Worm (Caenorhabditis elegans): ENCODE measurements around the gene F41H10.12.

DNA sequence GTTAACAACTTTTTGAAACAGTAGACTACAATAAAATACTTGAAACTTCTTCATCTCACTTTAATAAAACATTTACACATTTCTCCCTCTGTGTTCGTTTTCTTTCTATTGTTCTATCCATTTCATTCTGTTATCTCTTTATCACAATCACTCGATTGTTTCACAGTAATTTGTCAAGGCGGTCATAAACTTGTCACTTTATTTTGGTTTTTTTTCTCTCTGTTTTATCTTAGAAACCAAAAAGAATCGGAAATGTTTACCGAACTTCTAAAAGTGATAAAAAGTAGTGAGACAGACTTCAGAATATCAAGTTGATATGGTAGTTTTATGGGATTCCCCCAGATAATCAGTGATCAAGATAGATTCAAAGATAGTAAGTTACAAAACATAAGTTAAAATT lies 45.9 kb upstream of the F41H10.12 start, which contains the start of gene Y4C6B.2:
- TF ChIP-seq W03F9.2 (tag; optimal IDR thresholded peaks at IDR 0.05), result no peak
- TF ChIP-seq him-1 (tag; optimal IDR thresholded peaks at IDR 0.05), result no peak
- TF ChIP-seq dao-5 (tag; optimal IDR thresholded peaks at IDR 0.05), result no peak

All from whole organism, L4/young adult.